Worm (Caenorhabditis elegans) whole organism, young adult: ENCODE results near the gene F44G4.5.

Experiments
- B0336.3 ChIP-seq: fragments of 200-800 bp; sonication (Bioruptor generic); IDR thresholded peaks from 2 replicates; pipeline ENCODE4 v1.3.6; 2022; ENCODE audit warnings: missing genetic modification characterization, missing compliant biosample characterization
- him-1 ChIP-seq: sonication (generic microtip); optimal IDR thresholded peaks from 2 replicates; lab custom pipeline; 2016; ENCODE audit warnings: missing genotype, missing genetic modification reagents, missing genetic modification characterization, missing compliant biosample characterization
- unc-130 ChIP-seq: sonication (generic microtip); optimal IDR thresholded peaks from 2 replicates; lab custom pipeline; 2016; ENCODE audit warnings: missing genetic modification reagents, missing genetic modification characterization, missing compliant biosample characterization
- ztf-22 ChIP-seq: fragments of 200-800 bp; sonication (Bioruptor generic); optimal IDR thresholded peaks from 2 replicates; lab custom pipeline; 2018; ENCODE audit warnings: mild to moderate bottlenecking, missing genetic modification characterization, moderate library complexity, missing compliant biosample characterization

- TF ChIP-seq him-1 (tag; lab: Kevin White, UChicago) = no peak
- TF ChIP-seq unc-130 (GFP tag; lab: Kevin White, UChicago) = no peak
- no peak for TF ChIP-seq ztf-22 (GFP tag; lab: Kevin White, UChicago)
- TF ChIP-seq B0336.3 (GFP tag; lab: Robert Waterston, UW) = no peak
These were observed 9.9 kb upstream of the F44G4.5 start for ce11 chrII:9009976-9010702.
